Worm (Caenorhabditis elegans) whole organism, young adult: ENCODE data around the gene bca-2.

Source experiments
- B0336.3 ChIP-seq: fragments of 200-800 bp; sonication (Bioruptor generic); IDR thresholded peaks from 2 replicates; pipeline ENCODE4 v1.3.6; 2022; ENCODE audit warnings: missing genetic modification characterization, missing compliant biosample characterization
- D2030.7 ChIP-seq: fragments of 200-800 bp; sonication (Bioruptor generic); IDR thresholded peaks from 2 replicates; pipeline ENCODE4 v1.3.6; 2022; ENCODE audit warnings: missing genetic modification reagents, missing genetic modification characterization, missing compliant biosample characterization
- F23B12.7 ChIP-seq: sonication (generic microtip); optimal IDR thresholded peaks from 2 replicates; lab custom pipeline; 2017; ENCODE audit warnings: missing genetic modification characterization, mild to moderate bottlenecking, missing compliant biosample characterization, antibody characterized with exemption, moderate library complexity; ENCODE audit not compliant: insufficient read depth
- F49E8.2 ChIP-seq: sonication (generic microtip); optimal IDR thresholded peaks from 3 replicates; lab custom pipeline; 2017; ENCODE audit warnings: missing genetic modification characterization, mild to moderate bottlenecking, missing compliant biosample characterization, antibody characterized with exemption, moderate library complexity; ENCODE audit not compliant: insufficient read depth
- T07F8.4 ChIP-seq: sonication (generic microtip); optimal IDR thresholded peaks from 2 replicates; lab custom pipeline; 2016; ENCODE audit warnings: mild to moderate bottlenecking, missing genetic modification characterization, moderate library complexity, missing compliant biosample characterization
- Y56A3A.18 ChIP-seq: fragments of 200-800 bp; sonication (Bioruptor generic); IDR thresholded peaks from 2 replicates; pipeline ENCODE4 v1.3.6; 2022; ENCODE audit warnings: missing genetic modification reagents, missing genetic modification characterization, missing compliant biosample characterization
- aptf-3 ChIP-seq: fragments of 200-800 bp; sonication (Bioruptor generic); IDR thresholded peaks from 2 replicates; pipeline ENCODE4 v1.3.6; 2022; ENCODE audit warnings: missing genetic modification characterization, missing compliant biosample characterization
- athp-1 ChIP-seq: sonication (generic microtip); optimal IDR thresholded peaks from 2 replicates; lab custom pipeline; 2017; ENCODE audit warnings: mild to moderate bottlenecking, missing genetic modification characterization, missing compliant biosample characterization
- attf-3 ChIP-seq: fragments of 200-800 bp; sonication (Bioruptor generic); conservative IDR thresholded peaks from 2 replicates; pipeline ENCODE4 v1.3.6; 2022; ENCODE audit warnings: missing genetic modification reagents, missing genetic modification characterization, missing compliant biosample characterization
- attf-5 ChIP-seq: fragments of 200-800 bp; sonication (Bioruptor generic); optimal IDR thresholded peaks from 2 replicates; lab custom pipeline; 2018; ENCODE audit warnings: mild to moderate bottlenecking, missing genetic modification characterization, missing compliant biosample characterization
- attf-6 ChIP-seq: fragments of 200-800 bp; sonication (Bioruptor generic); IDR thresholded peaks from 2 replicates; pipeline ENCODE4 v1.3.6; 2022; ENCODE audit warnings: missing genetic modification reagents, missing genetic modification characterization, missing compliant biosample characterization
- ccch-3 ChIP-seq: fragments of 200-800 bp; sonication (Bioruptor generic); optimal IDR thresholded peaks from 2 replicates; lab custom pipeline; 2018; ENCODE audit warnings: mild to moderate bottlenecking, missing genetic modification characterization, missing compliant biosample characterization
- cebp-1 ChIP-seq, 2 experiments: fragments of 200-800 bp in 1 of 2; sonication (Bioruptor generic) in 1 of 2; sonication (generic microtip) in 1 of 2; IDR thresholded peaks in 1 of 2; optimal IDR thresholded peaks in 1 of 2; 2 replicates each; pipeline versions ENCODE4 v1.3.6 to Lab custom; 2017 to 2022; ENCODE audit warnings: missing compliant biosample characterization in 2 of 2, missing genetic modification characterization in 2 of 2, mild to moderate bottlenecking in 1 of 2, missing genetic modification reagents in 1 of 2, moderate library complexity in 1 of 2
- ceh-100 ChIP-seq: fragments of 200-800 bp; sonication (Bioruptor generic); IDR thresholded peaks from 2 replicates; pipeline ENCODE4 v1.3.6; 2022; ENCODE audit warnings: missing genetic modification reagents, missing genetic modification characterization, missing compliant biosample characterization
- dox-1 ChIP-seq: fragments of 200-800 bp; sonication (Bioruptor generic); IDR thresholded peaks from 2 replicates; pipeline ENCODE4 v1.3.6; 2022; ENCODE audit warnings: missing genetic modification reagents, missing genetic modification characterization, missing compliant biosample characterization
- egrh-3 ChIP-seq: fragments of 200-800 bp; sonication (Bioruptor generic); IDR thresholded peaks from 2 replicates; pipeline ENCODE4 v1.3.6; 2022; ENCODE audit warnings: missing genetic modification reagents, missing genetic modification characterization, missing compliant biosample characterization
- ekl-4 ChIP-seq: fragments of 200-800 bp; sonication (Bioruptor generic); IDR thresholded peaks from 2 replicates; pipeline ENCODE4 v1.3.6; 2022; ENCODE audit warnings: missing genetic modification reagents, missing genetic modification characterization, missing compliant biosample characterization
- fkh-3 ChIP-seq: sonication (generic microtip); optimal IDR thresholded peaks from 2 replicates; lab custom pipeline; 2016; ENCODE audit warnings: mild to moderate bottlenecking, missing genetic modification characterization, missing compliant biosample characterization
- hlh-12 ChIP-seq: sonication (generic microtip); optimal IDR thresholded peaks from 2 replicates; lab custom pipeline; 2016; ENCODE audit warnings: missing genetic modification characterization, missing compliant biosample characterization
- hlh-26 ChIP-seq: fragments of 200-800 bp; sonication (Bioruptor generic); conservative IDR thresholded peaks from 2 replicates; pipeline ENCODE4 v1.3.6; 2022; ENCODE audit warnings: missing genetic modification reagents, missing genetic modification characterization, missing compliant biosample characterization
- hmg-1.2 ChIP-seq: fragments of 200-800 bp; sonication (Bioruptor generic); IDR thresholded peaks from 2 replicates; pipeline ENCODE4 v1.3.6; 2022; ENCODE audit warnings: missing genetic modification reagents, missing genetic modification characterization, missing compliant biosample characterization
- hrde-1 ChIP-seq: sonication (generic microtip); optimal IDR thresholded peaks from 2 replicates; lab custom pipeline; 2016; ENCODE audit warnings: missing genetic modification characterization, mild to moderate bottlenecking, missing compliant biosample characterization, moderate library complexity, missing genotype, missing genetic modification reagents, borderline replicate concordance
- let-607 ChIP-seq, 2 experiments: fragments of 200-800 bp in 1 of 2; sonication (Bioruptor generic) in 1 of 2; sonication (generic microtip) in 1 of 2; optimal IDR thresholded peaks; 2 replicates each; lab custom pipeline; 2016 to 2018; ENCODE audit warnings: mild to moderate bottlenecking in 2 of 2, missing compliant biosample characterization in 2 of 2, missing genetic modification characterization in 2 of 2, moderate library complexity in 2 of 2, missing genotype in 1 of 2
- madf-3 ChIP-seq: fragments of 200-800 bp; sonication (Bioruptor generic); IDR thresholded peaks from 2 replicates; pipeline ENCODE4 v1.3.6; 2022; ENCODE audit warnings: missing genetic modification reagents, missing genetic modification characterization, missing compliant biosample characterization
- madf-6 ChIP-seq: fragments of 200-800 bp; sonication (Bioruptor generic); IDR thresholded peaks from 2 replicates; pipeline ENCODE4 v1.3.6; 2022; ENCODE audit warnings: missing genetic modification reagents, missing genetic modification characterization, missing compliant biosample characterization
- mcd-1 ChIP-seq: fragments of 200-800 bp; sonication (Bioruptor generic); IDR thresholded peaks from 2 replicates; pipeline ENCODE4 v1.3.6; 2022; ENCODE audit warnings: missing genetic modification reagents, missing genetic modification characterization, missing compliant biosample characterization
- mxl-1 ChIP-seq: sonication (generic microtip); optimal IDR thresholded peaks from 2 replicates; lab custom pipeline; 2016; ENCODE audit warnings: missing genetic modification characterization, missing compliant biosample characterization
- nhr-120 ChIP-seq: fragments of 200-800 bp; sonication (Bioruptor generic); IDR thresholded peaks from 2 replicates; pipeline ENCODE4 v1.3.6; 2022; ENCODE audit warnings: missing genetic modification characterization, missing compliant biosample characterization
- pbrm-1 ChIP-seq: fragments of 200-800 bp; sonication (Bioruptor generic); IDR thresholded peaks from 2 replicates; pipeline ENCODE4 v1.3.6; 2022; ENCODE audit warnings: missing genetic modification reagents, missing genetic modification characterization, missing compliant biosample characterization
- snpc-1.1 ChIP-seq: sonication (generic microtip); optimal IDR thresholded peaks from 2 replicates; lab custom pipeline; 2017; ENCODE audit warnings: missing genetic modification characterization, mild to moderate bottlenecking, missing compliant biosample characterization, antibody characterized with exemption, moderate library complexity, missing genotype, missing genetic modification reagents; ENCODE audit not compliant: insufficient read depth
- snpc-1.3 ChIP-seq: sonication (generic microtip); optimal IDR thresholded peaks from 2 replicates; lab custom pipeline; 2017; ENCODE audit warnings: missing genetic modification characterization, mild to moderate bottlenecking, missing compliant biosample characterization, antibody characterized with exemption, moderate library complexity, missing genotype, missing genetic modification reagents; ENCODE audit not compliant: insufficient read depth
- snpc-3.4 ChIP-seq: sonication (generic microtip); optimal IDR thresholded peaks from 2 replicates; lab custom pipeline; 2017; ENCODE audit warnings: missing genetic modification characterization, mild to moderate bottlenecking, missing compliant biosample characterization, antibody characterized with exemption, moderate library complexity, missing genotype, missing genetic modification reagents
- snpc-4 ChIP-seq, 5 experiments: fragments of 150-350 bp in 1 of 5; sonication (generic microtip) in 4 of 5; optimal IDR thresholded peaks; 2 replicates each; lab custom pipeline; 2014 to 2018; ENCODE audit warnings: missing genetic modification characterization in 5 of 5, missing biosample characterization in 3 of 5, antibody characterized with exemption in 2 of 5, mild to moderate bottlenecking in 2 of 5, missing compliant biosample characterization in 2 of 5, missing genotype in 2 of 5, moderate library complexity in 2 of 5, missing genetic modification reagents in 1 of 5
- zfh-2 ChIP-seq: fragments of 200-800 bp; sonication (Bioruptor generic); conservative IDR thresholded peaks from 2 replicates; pipeline ENCODE4 v1.3.6; 2022; ENCODE audit warnings: missing genetic modification reagents, missing genetic modification characterization, missing compliant biosample characterization
- zim-3 ChIP-seq: sonication (generic microtip); optimal IDR thresholded peaks from 2 replicates; lab custom pipeline; 2017; ENCODE audit warnings: mild to moderate bottlenecking, missing genetic modification characterization, moderate library complexity, missing compliant biosample characterization
- ztf-26 ChIP-seq: sonication (generic microtip); optimal IDR thresholded peaks from 2 replicates; lab custom pipeline; 2017; ENCODE audit warnings: missing genetic modification characterization, missing compliant biosample characterization

The bca-2 gene

ce11 chrIV:17118987-17119732 lies 19.1 kb upstream of the bca-2 start, which contains the start of gene itsn-1 (continued):
- TF ChIP-seq hmg-1.2 (GFP tag; lab: Robert Waterston, UW) = no peak
- peak; percentile 46; the same call in 1 of the 2 replicates for TF ChIP-seq dox-1 (GFP tag; lab: Robert Waterston, UW)

- TF ChIP-seq snpc-3.4 (tag; lab: Kevin White, UChicago) (peak; percentile 1), F23B12.7 (peak; percentile 38), attf-5 (GFP tag; lab: Kevin White, UChicago) (peak; percentile 56), madf-3 (peak; percentile 88), aptf-3 (no peak), snpc-4 (GFP tag; optimal IDR thresholded peaks at IDR 0.05; lab: Kevin White, UChicago) (no peak), snpc-4 (tag; optimal IDR thresholded peaks at IDR 0.05; lab: Kevin White, UChicago) (peak in 3 of 4 experiments; percentile 14 to 45 (median 24)), hlh-12 (tag; lab: Kevin White, UChicago) (no peak), mxl-1 (tag; lab: Kevin White, UChicago) (no peak), hlh-26 (GFP tag; lab: Robert Waterston, UW) (no peak), D2030.7 (GFP tag; lab: Robert Waterston, UW) (0 out of 2 replicates have a peak, but pooled peaks have one; percentile 10), snpc-1.3 (peak; percentile 4), ccch-3 (GFP tag; lab: Kevin White, UChicago) (no peak), T07F8.4 (tag; lab: Kevin White, UChicago) (no peak), ztf-26 (tag; lab: Kevin White, UChicago) (no peak), mcd-1 (GFP tag; lab: Robert Waterston, UW) (0 out of 2 replicates have a peak, but pooled peaks have one; percentile 7), hmg-1.2 (GFP tag; lab: Robert Waterston, UW) (0 out of 2 replicates have a peak, but pooled peaks have one; percentile 21), ceh-100 (GFP tag; lab: Robert Waterston, UW) (peak; percentile 63), let-607 (tag; optimal IDR thresholded peaks at IDR 0.05; lab: Kevin White, UChicago) (no peak), snpc-1.1 (no peak), F49E8.2 (tag; lab: Kevin White, UChicago) (no peak), athp-1 (tag; lab: Kevin White, UChicago) (no peak), pbrm-1 (GFP tag; lab: Robert Waterston, UW) (no peak), Y56A3A.18 (no peak), nhr-120 (GFP tag; lab: Robert Waterston, UW) (no peak)
Observed at ce11 chrIV:17118585-17118984, 18.5 kb upstream of the bca-2 start, which contains the start of gene uaf-2. TSS of gene uaf-2 (minus strand) at chrIV:17118767.

- TF ChIP-seq aptf-3 (0 out of 2 replicates have a peak, but pooled peaks have one; percentile 20), snpc-1.1 (no peak), egrh-3 (GFP tag; lab: Robert Waterston, UW) (peak; percentile 94), zfh-2 (GFP tag; lab: Robert Waterston, UW) (peak; percentile 68; the same call in 1 of the 2 replicates)
Observed at ce11 chrIV:17116821-17117220, 16.8 kb upstream of the bca-2 start.

ce11 chrIV:17116345-17116744 lies 16.3 kb upstream of the bca-2 start, which contains the start of gene cyn-13:
TSS of gene cyn-13 (minus strand) at chrIV:17116657.
- TF ChIP-seq Y56A3A.18 (0 out of 2 replicates have a peak, but pooled peaks have one; percentile 16), hmg-1.2 (GFP tag; lab: Robert Waterston, UW) (no peak), hlh-12 (tag; lab: Kevin White, UChicago) (no peak), cebp-1 (GFP tag; IDR thresholded peaks at IDR 0.05; lab: Robert Waterston, UW) (no peak), cebp-1 (tag; optimal IDR thresholded peaks at IDR 0.05; lab: Kevin White, UChicago) (peak; percentile 16), ekl-4 (GFP tag; lab: Robert Waterston, UW) (peak; percentile 48; the same call in 1 of the 2 replicates), snpc-4 (GFP tag; optimal IDR thresholded peaks at IDR 0.05; lab: Kevin White, UChicago) (no peak), snpc-4 (tag; optimal IDR thresholded peaks at IDR 0.05; lab: Kevin White, UChicago) (peak in 1 of 4 experiments; percentile 71), madf-6 (GFP tag; lab: Robert Waterston, UW) (peak; percentile 25; the same call in 1 of the 2 replicates), hlh-26 (GFP tag; lab: Robert Waterston, UW) (no peak), F49E8.2 (tag; lab: Kevin White, UChicago) (peak; percentile 41), attf-6 (peak; percentile 60), mcd-1 (GFP tag; lab: Robert Waterston, UW) (0 out of 2 replicates have a peak, but pooled peaks have one; percentile 20), attf-3 (GFP tag; lab: Robert Waterston, UW) (no peak), B0336.3 (no peak), hrde-1 (tag; lab: Kevin White, UChicago) (peak; percentile 54), zim-3 (tag; lab: Kevin White, UChicago) (no peak), fkh-3 (tag; lab: Kevin White, UChicago) (peak; percentile 4)
- TF ChIP-seq, all 124 proteins: peak for 10
